Worm (Caenorhabditis elegans) whole organism, L4 larva: ENCODE measurements around the gene Y53G8AM.7.
A peak's percentile ranks its signal among the peaks of the same experiment; 100 is the strongest.

Experiments
- D1046.2 ChIP-seq: fragments of 200-800 bp; sonication (Bioruptor generic); IDR thresholded peaks from 2 replicates; pipeline ENCODE4 v1.3.6; 2022; ENCODE audit warnings: missing genetic modification characterization, missing compliant biosample characterization
- F10B5.3 ChIP-seq: sonication (generic microtip); optimal IDR thresholded peaks from 2 replicates; lab custom pipeline; 2016; ENCODE audit warnings: mild to moderate bottlenecking, missing genetic modification characterization, missing compliant biosample characterization
- F37D6.2 ChIP-seq: sonication (generic microtip); optimal IDR thresholded peaks from 2 replicates; lab custom pipeline; 2016; ENCODE audit warnings: mild to moderate bottlenecking, missing genetic modification characterization, missing compliant biosample characterization
- T26A8.4 ChIP-seq: fragments of 200-800 bp; sonication (Bioruptor generic); IDR thresholded peaks from 2 replicates; pipeline ENCODE4 v1.3.6; 2022; ENCODE audit warnings: missing genetic modification characterization, missing compliant biosample characterization
- aha-1 ChIP-seq: fragments of 150-350 bp; peaks from one replicate; lab custom pipeline; 2014; ENCODE audit warnings: missing biosample characterization, missing genetic modification characterization
- ama-1 ChIP-seq: fragments of 150-350 bp; optimal IDR thresholded peaks from 2 replicates; lab custom pipeline; 2014; ENCODE audit warnings: inconsistent platforms, mixed read lengths
- arid-1 ChIP-seq: fragments of 200-800 bp; sonication (Bioruptor generic); conservative IDR thresholded peaks from 2 replicates; pipeline ENCODE4 v1.3.6; 2022; ENCODE audit warnings: missing genetic modification reagents, missing genetic modification characterization, missing compliant biosample characterization
- cey-2 ChIP-seq: sonication (generic microtip); optimal IDR thresholded peaks from 3 replicates; lab custom pipeline; 2017; ENCODE audit warnings: missing genetic modification characterization, mild to moderate bottlenecking, missing compliant biosample characterization, antibody characterized with exemption, borderline replicate concordance; ENCODE audit not compliant: insufficient read depth
- daf-16 ChIP-seq, 3 experiments: sonication (generic microtip); optimal IDR thresholded peaks; 2 replicates each; lab custom pipeline; 2016 to 2017; ENCODE audit warnings: missing genetic modification characterization in 3 of 3, missing genetic modification reagents in 3 of 3, mild to moderate bottlenecking in 2 of 3, missing compliant biosample characterization in 2 of 3, missing biosample characterization in 1 of 3, moderate library complexity in 1 of 3
- dpl-1 ChIP-seq: fragments of 150-350 bp; optimal IDR thresholded peaks from 2 replicates; lab custom pipeline; 2014; ENCODE audit warnings: missing biosample characterization, missing genetic modification reagents, missing genetic modification characterization
- duxl-1 ChIP-seq: sonication (generic microtip); optimal IDR thresholded peaks from 2 replicates; lab custom pipeline; 2016; ENCODE audit warnings: mild to moderate bottlenecking, missing genetic modification characterization, moderate library complexity, missing compliant biosample characterization; ENCODE audit not compliant: poor library complexity
- dve-1 ChIP-seq: sonication (generic microtip); optimal IDR thresholded peaks from 2 replicates; lab custom pipeline; 2017; ENCODE audit warnings: antibody characterized with exemption, mild to moderate bottlenecking, missing genetic modification characterization, missing compliant biosample characterization; ENCODE audit not compliant: insufficient read depth
- fos-1 ChIP-seq: fragments of 150-350 bp; optimal IDR thresholded peaks from 2 replicates; lab custom pipeline; 2014; ENCODE audit warnings: missing biosample characterization, missing genetic modification characterization
- gei-8 ChIP-seq: fragments of 200-800 bp; sonication (Bioruptor generic); optimal IDR thresholded peaks from 2 replicates; lab custom pipeline; 2018; ENCODE audit warnings: mild to moderate bottlenecking, missing genetic modification characterization, missing compliant biosample characterization
- hlh-11 ChIP-seq: fragments of 200-800 bp; sonication (Bioruptor generic); optimal IDR thresholded peaks from 2 replicates; lab custom pipeline; 2018; ENCODE audit warnings: mild to moderate bottlenecking, missing genetic modification characterization, missing compliant biosample characterization
- hlh-30 ChIP-seq: sonication (generic microtip); optimal IDR thresholded peaks from 2 replicates; lab custom pipeline; 2017; ENCODE audit warnings: antibody characterized with exemption, mild to moderate bottlenecking, missing genetic modification characterization, missing compliant biosample characterization; ENCODE audit not compliant: insufficient read depth
- lin-1 ChIP-seq: fragments of 200-800 bp; sonication (Bioruptor generic); IDR thresholded peaks from 2 replicates; pipeline ENCODE4 v1.3.6; 2022; ENCODE audit warnings: missing genetic modification reagents, missing genetic modification characterization, missing compliant biosample characterization
- lin-38 ChIP-seq: fragments of 200-800 bp; sonication (Bioruptor generic); IDR thresholded peaks from 2 replicates; pipeline ENCODE4 v1.3.6; 2022; ENCODE audit warnings: missing genetic modification reagents, missing genetic modification characterization, missing compliant biosample characterization
- lsy-2 ChIP-seq, 2 experiments: fragments of 150-350 bp in 1 of 2; sonication (generic microtip) in 1 of 2; optimal IDR thresholded peaks; 2 replicates each; lab custom pipeline; 2014 to 2017; ENCODE audit warnings: missing biosample characterization in 2 of 2, missing genetic modification characterization in 2 of 2
- mdl-1 ChIP-seq, 2 experiments: fragments of 150-350 bp in 1 of 2; sonication (generic microtip) in 1 of 2; optimal IDR thresholded peaks; 2 replicates each; lab custom pipeline; 2014 to 2017; ENCODE audit warnings: missing biosample characterization in 2 of 2, missing genetic modification characterization in 2 of 2
- mep-1 ChIP-seq: fragments of 150-350 bp; sonication (generic microtip); optimal IDR thresholded peaks from 3 replicates; lab custom pipeline; 2014; ENCODE audit warnings: missing biosample characterization, missing genetic modification characterization
- mes-2 ChIP-seq: sonication (generic microtip); optimal IDR thresholded peaks from 2 replicates; lab custom pipeline; 2016; ENCODE audit warnings: missing genotype, mild to moderate bottlenecking, missing genetic modification characterization, missing compliant biosample characterization; ENCODE audit not compliant: poor library complexity, severe bottlenecking
- mxl-2 ChIP-seq: fragments of 200-800 bp; sonication (Bioruptor generic); conservative IDR thresholded peaks from 2 replicates; pipeline ENCODE4 v1.3.6; 2022; ENCODE audit warnings: missing genetic modification reagents, missing genetic modification characterization, missing compliant biosample characterization
- nhr-28 ChIP-seq: fragments of 150-350 bp; optimal IDR thresholded peaks from 2 replicates; lab custom pipeline; 2014; ENCODE audit warnings: missing biosample characterization, missing genetic modification characterization
- nhr-48 ChIP-seq: sonication (generic microtip); optimal IDR thresholded peaks from 2 replicates; lab custom pipeline; 2016; ENCODE audit warnings: mild to moderate bottlenecking, missing genetic modification characterization, missing compliant biosample characterization
- nhr-6 ChIP-seq: fragments of 150-350 bp; optimal IDR thresholded peaks from 2 replicates; lab custom pipeline; 2014; ENCODE audit warnings: missing biosample characterization, missing genetic modification characterization
- pha-4 ChIP-seq, 2 experiments: fragments of 150-350 bp in 1 of 2; fragments of 200-800 bp in 1 of 2; sonication (Bioruptor generic) in 1 of 2; IDR thresholded peaks in 1 of 2; optimal IDR thresholded peaks in 1 of 2; 2 replicates each; pipeline versions ENCODE4 v1.3.6 to Lab custom; 2014 to 2022; ENCODE audit warnings: missing genetic modification characterization in 2 of 2, missing genetic modification reagents in 2 of 2, missing biosample characterization in 1 of 2, missing compliant biosample characterization in 1 of 2
- rbr-2 ChIP-seq: sonication (generic microtip); optimal IDR thresholded peaks from 2 replicates; lab custom pipeline; 2016; ENCODE audit warnings: missing genotype, missing genetic modification characterization, missing compliant biosample characterization
- saeg-2 ChIP-seq: fragments of 200-800 bp; sonication (Bioruptor generic); IDR thresholded peaks from 2 replicates; pipeline ENCODE4 v1.3.6; 2022; ENCODE audit warnings: missing genetic modification reagents, missing genetic modification characterization, missing compliant biosample characterization
- spr-3 ChIP-seq: fragments of 200-800 bp; sonication (Bioruptor generic); optimal IDR thresholded peaks from 2 replicates; lab custom pipeline; 2018; ENCODE audit warnings: mild to moderate bottlenecking, missing genetic modification characterization, missing compliant biosample characterization
- tag-97 ChIP-seq: fragments of 200-800 bp; sonication (Bioruptor generic); IDR thresholded peaks from 2 replicates; pipeline ENCODE4 v1.3.6; 2022; ENCODE audit warnings: missing genetic modification characterization, missing compliant biosample characterization
- zfp-3 ChIP-seq: fragments of 200-800 bp; sonication (Bioruptor generic); conservative IDR thresholded peaks from 2 replicates; pipeline ENCODE4 v1.3.6; 2022; ENCODE audit warnings: missing genetic modification reagents, missing genetic modification characterization, missing compliant biosample characterization
- zip-2 ChIP-seq: fragments of 150-350 bp; optimal IDR thresholded peaks from 2 replicates; lab custom pipeline; 2014; ENCODE audit warnings: missing biosample characterization, missing genetic modification characterization

Y53G8AM.7 gene

ce11 chrIII:3310876-3311597 is 44.5 kb upstream of the Y53G8AM.7 start, which contains the start of gene ral-1 (continued):
- no peak for TF ChIP-seq rbr-2 (tag; lab: Kevin White, UChicago)
- no peak for TF ChIP-seq lin-1 (GFP tag; lab: Robert Waterston, UW)
- peak; percentile 46 for TF ChIP-seq dve-1 (tag; lab: Kevin White, UChicago)
- TF ChIP-seq F37D6.2 = no peak
- TF ChIP-seq spr-3 (GFP tag; lab: Kevin White, UChicago) = no peak
- TF ChIP-seq T26A8.4 (GFP tag; lab: Robert Waterston, UW) = no peak
- TF ChIP-seq mes-2 = peak; percentile 12
- no peak for TF ChIP-seq D1046.2 (GFP tag; lab: Robert Waterston, UW)
- peak; percentile 53 for TF ChIP-seq nhr-6 (tag; lab: Kevin White, UChicago)
- no peak for TF ChIP-seq mdl-1 (tag; optimal IDR thresholded peaks at IDR 0.05; lab: Kevin White, UChicago)
- TF ChIP-seq daf-16 (GFP tag; optimal IDR thresholded peaks at IDR 0.05; lab: Kevin White, UChicago) = no peak
- TF ChIP-seq daf-16 (tag; optimal IDR thresholded peaks at IDR 0.05; lab: Kevin White, UChicago) = no peak
- no peak for TF ChIP-seq ama-1 (lab: Kevin White, UChicago)
- TF ChIP-seq nhr-28 = peak; percentile 11
- TF ChIP-seq tag-97 (GFP tag; lab: Robert Waterston, UW) = no peak
- no peak for TF ChIP-seq zfp-3 (GFP tag; lab: Robert Waterston, UW)

ce11 chrIII:3309700-3310099 is 43.2 kb upstream of the Y53G8AM.7 start:
- peak; percentile 77 for TF ChIP-seq lin-38 (GFP tag; lab: Robert Waterston, UW)
- no peak for TF ChIP-seq F37D6.2

ce11 chrIII:3308940-3309339 is 42.4 kb upstream of the Y53G8AM.7 start:
- no peak for TF ChIP-seq tag-97 (GFP tag; lab: Robert Waterston, UW)
- TF ChIP-seq dpl-1 (GFP tag; lab: Kevin White, UChicago) = peak; percentile 1
- TF ChIP-seq daf-16 (GFP tag; optimal IDR thresholded peaks at IDR 0.05; lab: Kevin White, UChicago) = no peak
- peak; percentile 40 for TF ChIP-seq daf-16 (tag; optimal IDR thresholded peaks at IDR 0.05; lab: Kevin White, UChicago)
- TF ChIP-seq hlh-11 (tag; lab: Kevin White, UChicago) = peak; percentile 36
- peak; percentile 31 for TF ChIP-seq dve-1 (tag; lab: Kevin White, UChicago)
- TF ChIP-seq hlh-30 (tag; lab: Kevin White, UChicago) = peak; percentile 54
- TF ChIP-seq duxl-1 (tag; lab: Kevin White, UChicago) = no peak
- peak; percentile 1 for TF ChIP-seq mep-1 (tag; lab: Kevin White, UChicago)
- TF ChIP-seq cey-2 (tag; lab: Kevin White, UChicago) = peak; percentile 7
- peak; percentile 49 for TF ChIP-seq nhr-6 (tag; lab: Kevin White, UChicago)
- TF ChIP-seq mxl-2 (GFP tag; lab: Robert Waterston, UW) = no peak
- no peak for TF ChIP-seq rbr-2 (tag; lab: Kevin White, UChicago)
- TF ChIP-seq lsy-2 (tag; optimal IDR thresholded peaks at IDR 0.05; lab: Kevin White, UChicago) = peak in 1 of 2 experiments; percentile 4
- TF ChIP-seq F10B5.3 (tag; lab: Kevin White, UChicago) = no peak
- peak; percentile 37 for TF ChIP-seq nhr-28
- TF ChIP-seq nhr-48 = peak; percentile 9
- TF ChIP-seq mes-2 = peak; percentile 9
- peak in 1 of 2 experiments; percentile 26 for TF ChIP-seq mdl-1 (tag; optimal IDR thresholded peaks at IDR 0.05; lab: Kevin White, UChicago)
- TF ChIP-seq, all 104 proteins: peak for 13

- TF ChIP-seq fos-1 (tag; lab: Kevin White, UChicago) (no peak), gei-8 (GFP tag; lab: Kevin White, UChicago) (no peak), pha-4 (GFP tag; IDR thresholded peaks at IDR 0.05; lab: Robert Waterston, UW) (no peak), pha-4 (tag; optimal IDR thresholded peaks at IDR 0.05; lab: Kevin White, UChicago) (peak; percentile 90), saeg-2 (GFP tag; lab: Robert Waterston, UW) (no peak), daf-16 (GFP tag; optimal IDR thresholded peaks at IDR 0.05; lab: Kevin White, UChicago) (no peak), daf-16 (tag; optimal IDR thresholded peaks at IDR 0.05; lab: Kevin White, UChicago) (peak; percentile 42), mes-2 (peak; percentile 11), zip-2 (tag; lab: Kevin White, UChicago) (no peak), nhr-6 (tag; lab: Kevin White, UChicago) (peak; percentile 57), arid-1 (GFP tag; lab: Robert Waterston, UW) (no peak), nhr-28 (peak; percentile 15), nhr-48 (no peak), hlh-11 (tag; lab: Kevin White, UChicago) (peak; percentile 49), aha-1 (tag; lab: Kevin White, UChicago) (peak; percentile 19), dve-1 (tag; lab: Kevin White, UChicago) (peak; percentile 48)
- TF ChIP-seq, all 104 proteins: peak for 8
Measured at ce11 chrIII:3307379-3307778, 40.9 kb upstream of the Y53G8AM.7 start.
